Fruit fly (Drosophila melanogaster): ENCODE results near the gene LKRSDH.

LKRSDH gene

DNA sequence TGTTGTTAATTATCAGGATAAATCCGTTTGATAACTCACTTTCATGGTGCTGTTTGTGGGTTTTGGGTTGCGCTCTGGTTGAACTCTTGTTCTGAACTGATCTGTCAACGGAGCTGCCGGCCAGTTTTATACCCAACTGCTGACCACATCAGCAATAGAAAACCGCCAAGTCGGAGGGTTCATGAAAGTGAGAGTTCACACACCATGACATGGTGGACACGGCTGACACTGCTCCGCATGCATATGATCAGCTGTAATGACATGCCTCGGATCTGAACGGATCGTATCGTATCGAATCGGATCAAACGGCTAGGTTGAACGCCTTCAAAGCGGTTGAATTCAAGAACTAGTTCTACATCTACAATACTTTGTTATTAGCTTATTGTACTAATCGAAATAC is 54.3 kb downstream of the LKRSDH start, which contains the start of gene Acp1:
TSS of gene Acp1 (minus strand) at position 101 of the 400 bp plus-strand sequence.
- TF ChIP-seq Fer3 (tag; optimal IDR thresholded peaks at IDR 0.05) (no peak), lov (optimal IDR thresholded peaks at IDR 0.05) (no peak), lov (GFP tag; IDR thresholded peaks at IDR 0.05) (no peak), CG12391 (tag; optimal IDR thresholded peaks at IDR 0.05) (no peak), nerfin-2 (GFP tag; IDR thresholded peaks at IDR 0.05; ENCODE audit: partially characterized antibody) (no peak), CG1602 (GFP tag; optimal IDR thresholded peaks at IDR 0.05) (no peak), row (GFP tag; IDR thresholded peaks at IDR 0.05) (no peak), dmrt99B (tag; optimal IDR thresholded peaks at IDR 0.05) (no peak), cwo (GFP tag; optimal IDR thresholded peaks at IDR 0.05) (no peak), CG17359 (tag; optimal IDR thresholded peaks at IDR 0.05) (no peak), CG11398 (GFP tag; optimal IDR thresholded peaks at IDR 0.05) (no peak), CG2875 (GFP tag; optimal IDR thresholded peaks at IDR 0.05) (no peak), Blimp-1 (GFP tag; optimal IDR thresholded peaks at IDR 0.05) (no peak), psq (GFP tag; optimal IDR thresholded peaks at IDR 0.05) (no peak), az2 (GFP tag; optimal IDR thresholded peaks at IDR 0.05) (no peak), Hr78 (GFP tag; optimal IDR thresholded peaks at IDR 0.05) (no peak), CG14667 (GFP tag; IDR thresholded peaks at IDR 0.05) (no peak), CG12071 (GFP tag; optimal IDR thresholded peaks at IDR 0.05) (no peak), hb (GFP tag; IDR thresholded peaks at IDR 0.05; ENCODE audit: partially characterized antibody) (no peak), HLHmδ (GFP tag; optimal IDR thresholded peaks at IDR 0.05) (no peak), exex (tag; optimal IDR thresholded peaks at IDR 0.05) (no peak)
